Worm (Caenorhabditis elegans) whole organism, young adult: ENCODE measurements around the gene madf-9.

Experiments
- B0035.1 ChIP-seq: sonication (generic microtip); optimal IDR thresholded peaks from 2 replicates; lab custom pipeline; 2016; ENCODE audit warnings: missing genetic modification characterization, mild to moderate bottlenecking, missing compliant biosample characterization, missing genotype, missing genetic modification reagents
- B0261.1 ChIP-seq: sonication (generic microtip); optimal IDR thresholded peaks from 2 replicates; lab custom pipeline; 2016; ENCODE audit warnings: mild to moderate bottlenecking, missing genetic modification characterization, moderate library complexity, missing compliant biosample characterization
- B0336.3 ChIP-seq: fragments of 200-800 bp; sonication (Bioruptor generic); IDR thresholded peaks from 2 replicates; pipeline ENCODE4 v1.3.6; 2022; ENCODE audit warnings: missing genetic modification characterization, missing compliant biosample characterization
- F23B12.7 ChIP-seq: sonication (generic microtip); optimal IDR thresholded peaks from 2 replicates; lab custom pipeline; 2017; ENCODE audit warnings: missing genetic modification characterization, mild to moderate bottlenecking, missing compliant biosample characterization, antibody characterized with exemption, moderate library complexity; ENCODE audit not compliant: insufficient read depth
- F37B4.10 ChIP-seq: fragments of 200-800 bp; sonication (Bioruptor generic); IDR thresholded peaks from 2 replicates; pipeline ENCODE4 v1.3.6; 2022; ENCODE audit warnings: missing genetic modification characterization, missing compliant biosample characterization
- F39B2.1 ChIP-seq: fragments of 200-800 bp; sonication (Bioruptor generic); IDR thresholded peaks from 2 replicates; pipeline ENCODE4 v1.3.6; 2022; ENCODE audit warnings: missing genetic modification reagents, missing genetic modification characterization, missing compliant biosample characterization
- F49E8.2 ChIP-seq: sonication (generic microtip); optimal IDR thresholded peaks from 3 replicates; lab custom pipeline; 2017; ENCODE audit warnings: missing genetic modification characterization, mild to moderate bottlenecking, missing compliant biosample characterization, antibody characterized with exemption, moderate library complexity; ENCODE audit not compliant: insufficient read depth
- F52B5.7 ChIP-seq: sonication (generic microtip); optimal IDR thresholded peaks from 2 replicates; lab custom pipeline; 2016; ENCODE audit warnings: mild to moderate bottlenecking, missing genetic modification characterization, missing compliant biosample characterization
- F57A8.1 ChIP-seq: fragments of 200-800 bp; sonication (Bioruptor generic); optimal IDR thresholded peaks from 2 replicates; lab custom pipeline; 2018; ENCODE audit warnings: mild to moderate bottlenecking, missing genetic modification characterization, moderate library complexity, missing compliant biosample characterization
- F57C9.4 ChIP-seq: sonication (generic microtip); optimal IDR thresholded peaks from 2 replicates; lab custom pipeline; 2017; ENCODE audit warnings: mild to moderate bottlenecking, missing genetic modification characterization, missing compliant biosample characterization
- K12H6.12 ChIP-seq: fragments of 200-800 bp; sonication (Bioruptor generic); optimal IDR thresholded peaks from 2 replicates; lab custom pipeline; 2018; ENCODE audit warnings: mild to moderate bottlenecking, missing genetic modification characterization, missing compliant biosample characterization
- Y53G8AR.9 ChIP-seq: fragments of 200-800 bp; sonication (Bioruptor generic); conservative IDR thresholded peaks from 2 replicates; pipeline ENCODE4 v1.3.6; 2022; ENCODE audit warnings: missing genetic modification reagents, missing genetic modification characterization, missing compliant biosample characterization
- Y79H2A.3 ChIP-seq: fragments of 200-800 bp; sonication (Bioruptor generic); conservative IDR thresholded peaks from 2 replicates; pipeline ENCODE4 v1.3.6; 2022; ENCODE audit warnings: missing genetic modification reagents, missing genetic modification characterization, missing compliant biosample characterization
- ZK185.1 ChIP-seq: sonication (generic microtip); optimal IDR thresholded peaks from 2 replicates; lab custom pipeline; 2016; ENCODE audit warnings: mild to moderate bottlenecking, missing genetic modification characterization, missing compliant biosample characterization; ENCODE audit not compliant: poor library complexity, severe bottlenecking
- aptf-3 ChIP-seq: fragments of 200-800 bp; sonication (Bioruptor generic); IDR thresholded peaks from 2 replicates; pipeline ENCODE4 v1.3.6; 2022; ENCODE audit warnings: missing genetic modification characterization, missing compliant biosample characterization
- attf-5 ChIP-seq: fragments of 200-800 bp; sonication (Bioruptor generic); optimal IDR thresholded peaks from 2 replicates; lab custom pipeline; 2018; ENCODE audit warnings: mild to moderate bottlenecking, missing genetic modification characterization, missing compliant biosample characterization
- cebp-1 ChIP-seq, 2 experiments: fragments of 200-800 bp in 1 of 2; sonication (Bioruptor generic) in 1 of 2; sonication (generic microtip) in 1 of 2; IDR thresholded peaks in 1 of 2; optimal IDR thresholded peaks in 1 of 2; 2 replicates each; pipeline versions ENCODE4 v1.3.6 to Lab custom; 2017 to 2022; ENCODE audit warnings: missing compliant biosample characterization in 2 of 2, missing genetic modification characterization in 2 of 2, mild to moderate bottlenecking in 1 of 2, missing genetic modification reagents in 1 of 2, moderate library complexity in 1 of 2
- ceh-58 ChIP-seq: fragments of 200-800 bp; sonication (Bioruptor generic); IDR thresholded peaks from 2 replicates; pipeline ENCODE4 v1.3.6; 2022; ENCODE audit warnings: missing genetic modification characterization, missing compliant biosample characterization
- ceh-91 ChIP-seq: fragments of 200-800 bp; sonication (Bioruptor generic); IDR thresholded peaks from 2 replicates; pipeline ENCODE4 v1.3.6; 2022; ENCODE audit warnings: missing genetic modification reagents, missing genetic modification characterization, missing compliant biosample characterization
- dpff-1 ChIP-seq: sonication (generic microtip); optimal IDR thresholded peaks from 2 replicates; lab custom pipeline; 2017; ENCODE audit warnings: mild to moderate bottlenecking, missing genetic modification characterization, missing compliant biosample characterization
- dpl-1 ChIP-seq: fragments of 150-350 bp; optimal IDR thresholded peaks from 2 replicates; lab custom pipeline; 2014; ENCODE audit warnings: missing biosample characterization, missing genetic modification reagents, missing genetic modification characterization
- efl-1 ChIP-seq: fragments of 150-350 bp; optimal IDR thresholded peaks from 2 replicates; lab custom pipeline; 2014; ENCODE audit warnings: missing biosample characterization, missing genetic modification reagents, missing genetic modification characterization
- egl-18 ChIP-seq: fragments of 200-800 bp; sonication (Bioruptor generic); IDR thresholded peaks from 2 replicates; pipeline ENCODE4 v1.3.6; 2022; ENCODE audit warnings: missing genetic modification reagents, missing genetic modification characterization, missing compliant biosample characterization
- egl-44 ChIP-seq: fragments of 200-800 bp; sonication (Bioruptor generic); IDR thresholded peaks from 2 replicates; pipeline ENCODE4 v1.3.6; 2022; ENCODE audit warnings: missing genetic modification reagents, missing genetic modification characterization, missing compliant biosample characterization
- gei-17 ChIP-seq: fragments of 200-800 bp; sonication (Bioruptor generic); optimal IDR thresholded peaks from 2 replicates; lab custom pipeline; 2018; ENCODE audit warnings: mild to moderate bottlenecking, missing genetic modification characterization, missing compliant biosample characterization
- him-1 ChIP-seq: sonication (generic microtip); optimal IDR thresholded peaks from 2 replicates; lab custom pipeline; 2016; ENCODE audit warnings: missing genotype, missing genetic modification reagents, missing genetic modification characterization, missing compliant biosample characterization
- hlh-12 ChIP-seq: sonication (generic microtip); optimal IDR thresholded peaks from 2 replicates; lab custom pipeline; 2016; ENCODE audit warnings: missing genetic modification characterization, missing compliant biosample characterization
- hlh-26 ChIP-seq: fragments of 200-800 bp; sonication (Bioruptor generic); conservative IDR thresholded peaks from 2 replicates; pipeline ENCODE4 v1.3.6; 2022; ENCODE audit warnings: missing genetic modification reagents, missing genetic modification characterization, missing compliant biosample characterization
- hmg-1.2 ChIP-seq: fragments of 200-800 bp; sonication (Bioruptor generic); IDR thresholded peaks from 2 replicates; pipeline ENCODE4 v1.3.6; 2022; ENCODE audit warnings: missing genetic modification reagents, missing genetic modification characterization, missing compliant biosample characterization
- hsf-1 ChIP-seq: fragments of 200-800 bp; sonication (Bioruptor generic); IDR thresholded peaks from 2 replicates; pipeline ENCODE4 v1.3.6; 2022; ENCODE audit warnings: missing genetic modification reagents, missing genetic modification characterization, missing compliant biosample characterization
- lag-1 ChIP-seq: fragments of 200-800 bp; sonication (Bioruptor generic); IDR thresholded peaks from 2 replicates; pipeline ENCODE4 v1.3.6; 2022; ENCODE audit warnings: missing genetic modification reagents, missing genetic modification characterization, missing compliant biosample characterization
- mel-28 ChIP-seq: sonication (generic microtip); optimal IDR thresholded peaks from 2 replicates; lab custom pipeline; 2016; ENCODE audit warnings: borderline replicate concordance, mild to moderate bottlenecking, missing genetic modification characterization, missing compliant biosample characterization
- mes-4 ChIP-seq: sonication (generic microtip); optimal IDR thresholded peaks from 2 replicates; lab custom pipeline; 2016; ENCODE audit warnings: missing genotype, missing genetic modification characterization, missing compliant biosample characterization
- nfya-2 ChIP-seq: fragments of 200-800 bp; sonication (Bioruptor generic); IDR thresholded peaks from 2 replicates; pipeline ENCODE4 v1.3.6; 2022; ENCODE audit warnings: missing genetic modification reagents, missing genetic modification characterization, missing compliant biosample characterization
- nhr-120 ChIP-seq: fragments of 200-800 bp; sonication (Bioruptor generic); IDR thresholded peaks from 2 replicates; pipeline ENCODE4 v1.3.6; 2022; ENCODE audit warnings: missing genetic modification characterization, missing compliant biosample characterization
- nhr-80 ChIP-seq: sonication (generic microtip); optimal IDR thresholded peaks from 2 replicates; lab custom pipeline; 2016; ENCODE audit warnings: missing genetic modification characterization, missing compliant biosample characterization
- pbrm-1 ChIP-seq: fragments of 200-800 bp; sonication (Bioruptor generic); IDR thresholded peaks from 2 replicates; pipeline ENCODE4 v1.3.6; 2022; ENCODE audit warnings: missing genetic modification reagents, missing genetic modification characterization, missing compliant biosample characterization
- rcor-1 ChIP-seq: fragments of 200-800 bp; sonication (Bioruptor generic); IDR thresholded peaks from 2 replicates; pipeline ENCODE4 v1.3.6; 2022; ENCODE audit warnings: missing genetic modification reagents, missing genetic modification characterization, missing compliant biosample characterization
- rpc-1 ChIP-seq, 2 experiments: fragments of 150-350 bp in 1 of 2; sonication (generic microtip) in 1 of 2; optimal IDR thresholded peaks; 2 replicates each; lab custom pipeline; 2014 to 2018; ENCODE audit warnings: missing biosample characterization in 1 of 2, missing genetic modification characterization in 1 of 2, missing genetic modification reagents in 1 of 2, missing genotype in 1 of 2
- snpc-1.3 ChIP-seq: sonication (generic microtip); optimal IDR thresholded peaks from 2 replicates; lab custom pipeline; 2017; ENCODE audit warnings: missing genetic modification characterization, mild to moderate bottlenecking, missing compliant biosample characterization, antibody characterized with exemption, moderate library complexity, missing genotype, missing genetic modification reagents; ENCODE audit not compliant: insufficient read depth
- snpc-3.4 ChIP-seq: sonication (generic microtip); optimal IDR thresholded peaks from 2 replicates; lab custom pipeline; 2017; ENCODE audit warnings: missing genetic modification characterization, mild to moderate bottlenecking, missing compliant biosample characterization, antibody characterized with exemption, moderate library complexity, missing genotype, missing genetic modification reagents
- sptf-2 ChIP-seq: fragments of 200-800 bp; sonication (Bioruptor generic); optimal IDR thresholded peaks from 2 replicates; lab custom pipeline; 2018; ENCODE audit warnings: mild to moderate bottlenecking, missing genetic modification characterization, missing compliant biosample characterization
- tbp1 ChIP-seq: fragments of 200-800 bp; sonication (Bioruptor generic); optimal IDR thresholded peaks from 2 replicates; lab custom pipeline; 2018; ENCODE audit warnings: mild to moderate bottlenecking, missing genetic modification characterization, missing compliant biosample characterization
- unc-62 ChIP-seq: fragments of 150-350 bp; optimal IDR thresholded peaks from 2 replicates; lab custom pipeline; 2014; ENCODE audit warnings: missing biosample characterization, missing genetic modification reagents, missing genetic modification characterization
- xnd-1 ChIP-seq: sonication (generic microtip); optimal IDR thresholded peaks from 2 replicates; lab custom pipeline; 2016; ENCODE audit warnings: missing genotype, missing genetic modification reagents, missing genetic modification characterization, missing compliant biosample characterization
- ztf-22 ChIP-seq: fragments of 200-800 bp; sonication (Bioruptor generic); optimal IDR thresholded peaks from 2 replicates; lab custom pipeline; 2018; ENCODE audit warnings: mild to moderate bottlenecking, missing genetic modification characterization, moderate library complexity, missing compliant biosample characterization
- ztf-25 ChIP-seq: fragments of 200-800 bp; sonication (Bioruptor generic); IDR thresholded peaks from 2 replicates; pipeline ENCODE4 v1.3.6; 2022; ENCODE audit warnings: missing genetic modification reagents, missing genetic modification characterization, missing compliant biosample characterization
- ztf-6 ChIP-seq: fragments of 200-800 bp; sonication (Bioruptor generic); IDR thresholded peaks from 2 replicates; pipeline ENCODE4 v1.3.6; 2022; ENCODE audit warnings: missing genetic modification reagents, missing genetic modification characterization, missing compliant biosample characterization

madf-9 gene

DNA sequence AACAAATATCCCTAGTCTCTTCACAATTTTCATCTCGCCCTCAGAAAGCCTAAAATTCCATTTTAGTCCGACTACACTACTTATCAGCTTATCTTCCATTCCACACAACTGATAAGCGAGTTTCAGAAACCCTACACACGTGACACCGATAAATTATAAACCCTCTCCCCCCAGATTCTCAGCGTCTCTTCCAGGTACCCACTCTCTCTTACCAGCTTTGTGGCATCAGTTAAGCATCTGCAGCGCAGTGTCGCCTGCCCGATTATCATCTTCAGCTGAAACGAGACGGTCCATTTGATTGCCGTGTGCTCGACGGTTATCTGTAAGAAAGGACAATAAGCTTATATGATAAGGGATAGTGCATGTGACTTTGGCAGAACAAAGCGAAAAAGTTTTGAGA is 25.0 kb upstream of the madf-9 start (continued):
- TF ChIP-seq snpc-3.4 (tag; lab: Kevin White, UChicago) (no peak), ceh-91 (GFP tag; lab: Robert Waterston, UW) (no peak), snpc-1.3 (no peak), nhr-80 (peak; percentile 95), nfya-2 (no peak), ZK185.1 (no peak), pbrm-1 (GFP tag; lab: Robert Waterston, UW) (no peak), mes-4 (no peak), nhr-120 (no peak), B0336.3 (GFP tag; lab: Robert Waterston, UW) (peak; percentile 76), F52B5.7 (tag; lab: Kevin White, UChicago) (no peak), dpff-1 (tag; lab: Kevin White, UChicago) (no peak), B0035.1 (tag; lab: Kevin White, UChicago) (no peak), rcor-1 (GFP tag; lab: Robert Waterston, UW) (no peak), Y53G8AR.9 (0 out of 2 replicates have a peak, but pooled peaks have one; percentile 43), sptf-2 (GFP tag; lab: Kevin White, UChicago) (peak; percentile 44), ztf-25 (GFP tag; lab: Robert Waterston, UW) (no peak), aptf-3 (GFP tag; lab: Robert Waterston, UW) (no peak), hlh-26 (GFP tag; lab: Robert Waterston, UW) (no peak), mel-28 (no peak), hsf-1 (GFP tag; lab: Robert Waterston, UW) (no peak), F23B12.7 (tag; lab: Kevin White, UChicago) (no peak), hlh-12 (no peak), rpc-1 (optimal IDR thresholded peaks at IDR 0.05; lab: Kevin White, UChicago) (no peak), rpc-1 (tag; optimal IDR thresholded peaks at IDR 0.05; lab: Kevin White, UChicago) (no peak), egl-18 (no peak), attf-5 (GFP tag; lab: Kevin White, UChicago) (no peak), K12H6.12 (tag; lab: Kevin White, UChicago) (no peak), gei-17 (GFP tag; lab: Kevin White, UChicago) (no peak), F57C9.4 (no peak), efl-1 (GFP tag; lab: Kevin White, UChicago) (no peak), egl-44 (GFP tag; lab: Robert Waterston, UW) (peak; percentile 55; the same call in 1 of the 2 replicates), F37B4.10 (GFP tag; lab: Robert Waterston, UW) (no peak), ztf-6 (GFP tag; lab: Robert Waterston, UW) (no peak), F39B2.1 (GFP tag; lab: Robert Waterston, UW) (no peak), B0261.1 (tag; lab: Kevin White, UChicago) (no peak), ztf-22 (GFP tag; lab: Kevin White, UChicago) (peak; percentile 84), F49E8.2 (tag; lab: Kevin White, UChicago) (no peak), F57A8.1 (no peak), dpl-1 (GFP tag; lab: Kevin White, UChicago) (no peak), xnd-1 (tag; lab: Kevin White, UChicago) (no peak), hmg-1.2 (GFP tag; lab: Robert Waterston, UW) (peak; percentile 40; the same call in 1 of the 2 replicates), unc-62 (GFP tag; lab: Kevin White, UChicago) (no peak), lag-1 (no peak), Y79H2A.3 (GFP tag; lab: Robert Waterston, UW) (no peak), tbp1 (GFP tag; lab: Kevin White, UChicago) (peak; percentile 50), cebp-1 (GFP tag; IDR thresholded peaks at IDR 0.05; lab: Robert Waterston, UW) (no peak), cebp-1 (tag; optimal IDR thresholded peaks at IDR 0.05; lab: Kevin White, UChicago) (peak; percentile 61), ceh-58 (no peak), him-1 (tag; lab: Kevin White, UChicago) (no peak)
